Worm (Caenorhabditis elegans): ENCODE results near the gene C01G6.4.

DNA sequence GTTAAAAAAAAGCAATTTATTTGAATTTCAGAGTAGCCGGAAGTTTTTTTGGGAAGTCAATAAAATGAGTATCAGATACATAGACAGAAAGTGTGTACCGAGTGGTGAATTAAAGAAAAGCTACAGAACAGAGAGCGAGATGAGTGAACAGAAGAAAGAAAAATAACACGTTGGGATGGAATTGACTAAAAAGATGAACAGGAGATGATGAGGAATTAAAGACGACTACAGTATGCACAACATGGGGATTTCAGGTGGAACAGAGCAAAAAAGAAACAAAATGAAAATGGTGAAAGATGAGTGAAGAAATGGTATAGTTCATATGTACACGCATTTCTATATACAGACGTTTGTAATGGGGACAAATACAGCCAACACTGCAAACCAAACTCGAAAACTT lies 1.6 kb downstream of the C01G6.4 start:
- TF ChIP-seq zfh-2 (GFP tag; conservative IDR thresholded peaks at IDR 0.05) (no peak), ama-1 (optimal IDR thresholded peaks at IDR 0.05) (no peak), ama-1 (GFP tag; optimal IDR thresholded peaks at IDR 0.05) (no peak), let-607 (tag; optimal IDR thresholded peaks at IDR 0.05) (no peak), Y53F4B.3 (GFP tag; IDR thresholded peaks at IDR 0.05) (no peak), ekl-4 (GFP tag; IDR thresholded peaks at IDR 0.05) (no peak), bed-1 (GFP tag; IDR thresholded peaks at IDR 0.05) (no peak), bed-2 (GFP tag; IDR thresholded peaks at IDR 0.05) (no peak), ceh-100 (GFP tag; IDR thresholded peaks at IDR 0.05) (no peak), C06A6.2 (GFP tag; conservative IDR thresholded peaks at IDR 0.05) (no peak), unc-130 (GFP tag; optimal IDR thresholded peaks at IDR 0.05) (no peak), egrh-3 (GFP tag; IDR thresholded peaks at IDR 0.05) (no peak), die-1 (tag; optimal IDR thresholded peaks at IDR 0.05) (no peak), let-526 (GFP tag; IDR thresholded peaks at IDR 0.05) (no peak), nfyb-1 (GFP tag; IDR thresholded peaks at IDR 0.05) (no peak)
